Worm (Caenorhabditis elegans) whole organism, L4 larva: ENCODE data around the gene F22B5.6.

Experiments
- R02D3.7 ChIP-seq: fragments of 150-350 bp; sonication (generic microtip); optimal IDR thresholded peaks from 3 replicates; lab custom pipeline; 2014; ENCODE audit warnings: missing biosample characterization, missing genetic modification characterization
- T20F7.1 ChIP-seq: fragments of 200-800 bp; sonication (Bioruptor generic); optimal IDR thresholded peaks from 2 replicates; lab custom pipeline; 2018; ENCODE audit warnings: mild to moderate bottlenecking, missing genetic modification characterization, missing compliant biosample characterization
- T26A8.4 ChIP-seq: fragments of 200-800 bp; sonication (Bioruptor generic); IDR thresholded peaks from 2 replicates; pipeline ENCODE4 v1.3.6; 2022; ENCODE audit warnings: missing genetic modification characterization, missing compliant biosample characterization
- Y105C5A.15 ChIP-seq: fragments of 200-800 bp; sonication (Bioruptor generic); IDR thresholded peaks from 2 replicates; pipeline ENCODE4 v1.3.6; 2022; ENCODE audit warnings: missing genetic modification characterization, missing compliant biosample characterization
- Y75B8A.6 ChIP-seq: fragments of 200-800 bp; sonication (Bioruptor generic); IDR thresholded peaks from 2 replicates; pipeline ENCODE4 v1.3.6; 2022; ENCODE audit warnings: missing genetic modification reagents, missing genetic modification characterization, missing compliant biosample characterization
- aha-1 ChIP-seq: fragments of 150-350 bp; peaks from one replicate; lab custom pipeline; 2014; ENCODE audit warnings: missing biosample characterization, missing genetic modification characterization
- ceh-32 ChIP-seq: sonication (generic microtip); optimal IDR thresholded peaks from 2 replicates; lab custom pipeline; 2016; ENCODE audit warnings: mild to moderate bottlenecking, missing genetic modification characterization, missing compliant biosample characterization; ENCODE audit not compliant: poor library complexity
- cey-2 ChIP-seq: sonication (generic microtip); optimal IDR thresholded peaks from 3 replicates; lab custom pipeline; 2017; ENCODE audit warnings: missing genetic modification characterization, mild to moderate bottlenecking, missing compliant biosample characterization, antibody characterized with exemption, borderline replicate concordance; ENCODE audit not compliant: insufficient read depth
- daf-16 ChIP-seq, 3 experiments: sonication (generic microtip); optimal IDR thresholded peaks; 2 replicates each; lab custom pipeline; 2016 to 2017; ENCODE audit warnings: missing genetic modification characterization in 3 of 3, missing genetic modification reagents in 3 of 3, mild to moderate bottlenecking in 2 of 3, missing compliant biosample characterization in 2 of 3, missing biosample characterization in 1 of 3, moderate library complexity in 1 of 3
- daf-19 ChIP-seq: fragments of 200-800 bp; sonication (Bioruptor generic); conservative IDR thresholded peaks from 2 replicates; pipeline ENCODE4 v1.3.6; 2022; ENCODE audit warnings: missing genetic modification characterization, missing compliant biosample characterization
- dmd-6 ChIP-seq: fragments of 200-800 bp; sonication (Bioruptor generic); IDR thresholded peaks from 2 replicates; pipeline ENCODE4 v1.3.6; 2022; ENCODE audit warnings: missing genetic modification reagents, missing genetic modification characterization, missing compliant biosample characterization
- dve-1 ChIP-seq: sonication (generic microtip); optimal IDR thresholded peaks from 2 replicates; lab custom pipeline; 2017; ENCODE audit warnings: antibody characterized with exemption, mild to moderate bottlenecking, missing genetic modification characterization, missing compliant biosample characterization; ENCODE audit not compliant: insufficient read depth
- hif-1 ChIP-seq, 2 experiments: sonication (generic microtip); optimal IDR thresholded peaks; 2 replicates each; lab custom pipeline; 2016 to 2017; ENCODE audit warnings: missing compliant biosample characterization in 2 of 2, missing genetic modification characterization in 2 of 2, missing genetic modification reagents in 2 of 2, missing genotype in 2 of 2, mild to moderate bottlenecking in 1 of 2
- hlh-11 ChIP-seq: fragments of 200-800 bp; sonication (Bioruptor generic); optimal IDR thresholded peaks from 2 replicates; lab custom pipeline; 2018; ENCODE audit warnings: mild to moderate bottlenecking, missing genetic modification characterization, missing compliant biosample characterization
- hlh-30 ChIP-seq: sonication (generic microtip); optimal IDR thresholded peaks from 2 replicates; lab custom pipeline; 2017; ENCODE audit warnings: antibody characterized with exemption, mild to moderate bottlenecking, missing genetic modification characterization, missing compliant biosample characterization; ENCODE audit not compliant: insufficient read depth
- lin-1 ChIP-seq: fragments of 200-800 bp; sonication (Bioruptor generic); IDR thresholded peaks from 2 replicates; pipeline ENCODE4 v1.3.6; 2022; ENCODE audit warnings: missing genetic modification reagents, missing genetic modification characterization, missing compliant biosample characterization
- lin-38 ChIP-seq: fragments of 200-800 bp; sonication (Bioruptor generic); IDR thresholded peaks from 2 replicates; pipeline ENCODE4 v1.3.6; 2022; ENCODE audit warnings: missing genetic modification reagents, missing genetic modification characterization, missing compliant biosample characterization
- lsy-2 ChIP-seq, 2 experiments: fragments of 150-350 bp in 1 of 2; sonication (generic microtip) in 1 of 2; optimal IDR thresholded peaks; 2 replicates each; lab custom pipeline; 2014 to 2017; ENCODE audit warnings: missing biosample characterization in 2 of 2, missing genetic modification characterization in 2 of 2
- madf-5 ChIP-seq, 2 experiments: fragments of 200-800 bp; sonication (Bioruptor generic); IDR thresholded peaks; 2 replicates each; pipeline ENCODE4 v1.3.6; 2022; ENCODE audit warnings: missing compliant biosample characterization in 2 of 2, missing genetic modification characterization in 2 of 2
- mdl-1 ChIP-seq, 2 experiments: fragments of 150-350 bp in 1 of 2; sonication (generic microtip) in 1 of 2; optimal IDR thresholded peaks; 2 replicates each; lab custom pipeline; 2014 to 2017; ENCODE audit warnings: missing biosample characterization in 2 of 2, missing genetic modification characterization in 2 of 2
- mdt-29 ChIP-seq: fragments of 200-800 bp; sonication (Bioruptor generic); IDR thresholded peaks from 2 replicates; pipeline ENCODE4 v1.3.6; 2022; ENCODE audit warnings: missing genetic modification reagents, missing genetic modification characterization, missing compliant biosample characterization
- mep-1 ChIP-seq: fragments of 150-350 bp; sonication (generic microtip); optimal IDR thresholded peaks from 3 replicates; lab custom pipeline; 2014; ENCODE audit warnings: missing biosample characterization, missing genetic modification characterization
- mes-2 ChIP-seq: sonication (generic microtip); optimal IDR thresholded peaks from 2 replicates; lab custom pipeline; 2016; ENCODE audit warnings: missing genotype, mild to moderate bottlenecking, missing genetic modification characterization, missing compliant biosample characterization; ENCODE audit not compliant: poor library complexity, severe bottlenecking
- mxl-2 ChIP-seq: fragments of 200-800 bp; sonication (Bioruptor generic); conservative IDR thresholded peaks from 2 replicates; pipeline ENCODE4 v1.3.6; 2022; ENCODE audit warnings: missing genetic modification reagents, missing genetic modification characterization, missing compliant biosample characterization
- nhr-102 ChIP-seq: sonication (generic microtip); optimal IDR thresholded peaks from 2 replicates; lab custom pipeline; 2016; ENCODE audit warnings: mild to moderate bottlenecking, missing genetic modification characterization, moderate library complexity, missing compliant biosample characterization
- nhr-28 ChIP-seq: fragments of 150-350 bp; optimal IDR thresholded peaks from 2 replicates; lab custom pipeline; 2014; ENCODE audit warnings: missing biosample characterization, missing genetic modification characterization
- nhr-48 ChIP-seq: sonication (generic microtip); optimal IDR thresholded peaks from 2 replicates; lab custom pipeline; 2016; ENCODE audit warnings: mild to moderate bottlenecking, missing genetic modification characterization, missing compliant biosample characterization
- nhr-77 ChIP-seq: fragments of 150-350 bp; optimal IDR thresholded peaks from 2 replicates; lab custom pipeline; 2014; ENCODE audit warnings: missing biosample characterization, missing genetic modification characterization
- pha-4 ChIP-seq, 2 experiments: fragments of 150-350 bp in 1 of 2; fragments of 200-800 bp in 1 of 2; sonication (Bioruptor generic) in 1 of 2; IDR thresholded peaks in 1 of 2; optimal IDR thresholded peaks in 1 of 2; 2 replicates each; pipeline versions ENCODE4 v1.3.6 to Lab custom; 2014 to 2022; ENCODE audit warnings: missing genetic modification characterization in 2 of 2, missing genetic modification reagents in 2 of 2, missing biosample characterization in 1 of 2, missing compliant biosample characterization in 1 of 2
- php-3 ChIP-seq: fragments of 200-800 bp; sonication (Bioruptor generic); IDR thresholded peaks from 2 replicates; pipeline ENCODE4 v1.3.6; 2022; ENCODE audit warnings: missing genetic modification reagents, missing genetic modification characterization, missing compliant biosample characterization
- pqm-1 ChIP-seq: sonication (generic microtip); optimal IDR thresholded peaks from 2 replicates; lab custom pipeline; 2017; ENCODE audit warnings: missing biosample characterization, missing genetic modification characterization
- snpc-1.2 ChIP-seq: fragments of 200-800 bp; sonication (Bioruptor generic); IDR thresholded peaks from 2 replicates; pipeline ENCODE4 v1.3.6; 2022; ENCODE audit warnings: missing genetic modification reagents, missing genetic modification characterization, missing compliant biosample characterization
- spr-1 ChIP-seq: sonication (generic microtip); optimal IDR thresholded peaks from 2 replicates; lab custom pipeline; 2016; ENCODE audit warnings: mild to moderate bottlenecking, missing genetic modification characterization, missing compliant biosample characterization
- tra-1 ChIP-seq: fragments of 200-800 bp; sonication (Bioruptor generic); IDR thresholded peaks from 2 replicates; pipeline ENCODE4 v1.3.6; 2022; ENCODE audit warnings: missing genetic modification reagents, missing genetic modification characterization, missing compliant biosample characterization
- unc-39 ChIP-seq: sonication (generic microtip); optimal IDR thresholded peaks from 2 replicates; lab custom pipeline; 2017; ENCODE audit warnings: missing biosample characterization, missing genetic modification characterization
- unc-62 ChIP-seq, 3 experiments: fragments of 150-350 bp in 1 of 3; sonication (generic microtip); optimal IDR thresholded peaks in 2 of 3; peaks in 1 of 3; 1 replicate in 1 of 3; 2 replicates in 2 of 3; lab custom pipeline; 2014 to 2017; ENCODE audit warnings: missing biosample characterization in 3 of 3, missing genetic modification characterization in 3 of 3, missing genetic modification reagents in 3 of 3, missing genotype in 1 of 3
- zip-11 ChIP-seq: fragments of 200-800 bp; sonication (Bioruptor generic); IDR thresholded peaks from 2 replicates; pipeline ENCODE4 v1.3.6; 2022; ENCODE audit warnings: missing genetic modification characterization, missing compliant biosample characterization
- ztf-11 ChIP-seq: fragments of 150-350 bp; optimal IDR thresholded peaks from 2 replicates; lab custom pipeline; 2014; ENCODE audit warnings: missing biosample characterization, missing genetic modification characterization

F22B5.6 gene

DNA sequence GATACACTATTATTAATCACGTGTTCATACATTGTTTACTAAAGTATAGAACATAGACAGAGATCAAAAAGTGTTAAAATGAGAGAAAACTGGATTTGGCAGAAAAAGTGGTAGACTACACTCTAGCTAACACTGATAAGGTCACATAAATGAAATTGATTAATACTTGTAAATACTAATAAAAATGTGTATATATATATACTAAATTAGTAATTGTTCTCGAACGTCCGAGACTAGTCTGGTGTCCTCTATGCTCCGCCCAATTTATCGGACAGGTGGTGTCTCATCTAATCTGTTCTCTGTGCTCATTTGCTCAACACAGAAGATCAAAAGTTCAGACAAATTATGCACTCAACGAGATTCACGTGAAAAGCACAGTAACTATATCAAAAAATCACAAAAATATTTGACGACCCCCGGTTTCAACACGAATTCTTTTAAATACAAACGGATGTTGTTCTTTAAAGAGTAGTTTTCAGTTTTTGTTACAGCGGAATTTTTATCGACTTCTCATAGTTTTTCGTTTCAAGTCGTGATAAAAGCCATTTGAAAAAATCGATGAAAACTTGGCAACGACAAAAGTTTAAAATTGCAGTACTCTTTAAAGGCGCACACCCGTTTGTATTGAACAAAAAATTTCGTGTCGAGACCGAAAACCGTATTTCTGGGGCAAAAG is 25.2 kb upstream of the F22B5.6 start:
- TF ChIP-seq unc-62 (GFP tag; optimal IDR thresholded peaks at IDR 0.05 in 1 of 2; lab: Kevin White, UChicago) (peak in 1 of 2 experiments; percentile 5), unc-62 (tag; optimal IDR thresholded peaks at IDR 0.05; lab: Kevin White, UChicago) (no peak), aha-1 (tag; lab: Kevin White, UChicago) (peak; percentile 98), R02D3.7 (tag; lab: Kevin White, UChicago) (no peak), mdt-29 (GFP tag; lab: Robert Waterston, UW) (peak; percentile 69), zip-11 (0 out of 2 replicates have a peak, but pooled peaks have one; percentile 14), cey-2 (tag; lab: Kevin White, UChicago) (no peak), daf-19 (GFP tag; lab: Robert Waterston, UW) (0 out of 2 replicates have a peak, but pooled peaks have one; percentile 10), Y75B8A.6 (GFP tag; lab: Robert Waterston, UW) (0 out of 2 replicates have a peak, but pooled peaks have one; percentile 41), madf-5 (GFP tag; IDR thresholded peaks at IDR 0.05; lab: Robert Waterston, UW) (peak in 1 of 2 experiments; percentile 11; a peak in 1 of 4 replicates), pqm-1 (tag; lab: Kevin White, UChicago) (no peak), mdl-1 (tag; optimal IDR thresholded peaks at IDR 0.05; lab: Kevin White, UChicago) (peak in 1 of 2 experiments; percentile 17), nhr-102 (peak; percentile 40), T20F7.1 (GFP tag; lab: Kevin White, UChicago) (peak; percentile 42), dve-1 (tag; lab: Kevin White, UChicago) (peak; percentile 11), hif-1 (tag; optimal IDR thresholded peaks at IDR 0.05; lab: Kevin White, UChicago) (peak in 1 of 2 experiments; percentile 75), ceh-32 (tag; lab: Kevin White, UChicago) (no peak), pha-4 (GFP tag; IDR thresholded peaks at IDR 0.05; lab: Robert Waterston, UW) (peak; percentile 27; the same call in 1 of the 2 replicates), pha-4 (tag; optimal IDR thresholded peaks at IDR 0.05; lab: Kevin White, UChicago) (no peak), lin-38 (GFP tag; lab: Robert Waterston, UW) (0 out of 2 replicates have a peak, but pooled peaks have one; percentile 27), nhr-48 (tag; lab: Kevin White, UChicago) (peak; percentile 56), mep-1 (tag; lab: Kevin White, UChicago) (peak; percentile 37), unc-39 (tag; lab: Kevin White, UChicago) (no peak), nhr-77 (tag; lab: Kevin White, UChicago) (peak; percentile 39), hlh-11 (tag; lab: Kevin White, UChicago) (peak; percentile 60), T26A8.4 (GFP tag; lab: Robert Waterston, UW) (peak; percentile 37), hlh-30 (tag; lab: Kevin White, UChicago) (peak; percentile 40), spr-1 (tag; lab: Kevin White, UChicago) (no peak), tra-1 (GFP tag; lab: Robert Waterston, UW) (0 out of 2 replicates have a peak, but pooled peaks have one; percentile 23), mxl-2 (peak; percentile 83), dmd-6 (peak; percentile 72), nhr-28 (tag; lab: Kevin White, UChicago) (peak; percentile 24), daf-16 (GFP tag; optimal IDR thresholded peaks at IDR 0.05; lab: Kevin White, UChicago) (peak in 1 of 2 experiments; percentile 87), daf-16 (tag; optimal IDR thresholded peaks at IDR 0.05; lab: Kevin White, UChicago) (peak; percentile 70), php-3 (GFP tag; lab: Robert Waterston, UW) (peak; percentile 47), ztf-11 (tag; lab: Kevin White, UChicago) (no peak), snpc-1.2 (peak; percentile 15; the same call in 1 of the 2 replicates), mes-2 (tag; lab: Kevin White, UChicago) (no peak), Y105C5A.15 (0 out of 2 replicates have a peak, but pooled peaks have one; percentile 48), lin-1 (GFP tag; lab: Robert Waterston, UW) (0 out of 2 replicates have a peak, but pooled peaks have one; percentile 8), lsy-2 (tag; optimal IDR thresholded peaks at IDR 0.05; lab: Kevin White, UChicago) (peak in 1 of 2 experiments; percentile 52)
